Fruit fly (Drosophila melanogaster) whole organism, embryonic: ENCODE measurements around the gene CG10353.
A peak's percentile ranks its signal among the peaks of the same experiment; 100 is the strongest.

Experiments
- Ada2b ChIP-seq: fragments of 200-800 bp; sonication (Bioruptor generic); IDR thresholded peaks from 2 replicates; pipeline ENCODE4 v1.3.6; 2022; ENCODE audit warnings: missing biosample characterization, missing genetic modification characterization
- BEAF-32 ChIP-seq: fragments of 200-800 bp; sonication (Bioruptor generic); optimal IDR thresholded peaks from 3 replicates; lab custom pipeline; 2017; ENCODE audit warnings: missing biosample characterization, missing genetic modification characterization, mild to moderate bottlenecking, moderate library complexity, missing genetic modification reagents
- CG11398 ChIP-seq: fragments of 200-800 bp; sonication (Bioruptor generic); optimal IDR thresholded peaks from 2 replicates; lab custom pipeline; 2016; ENCODE audit warnings: missing biosample characterization, missing genetic modification characterization
- CG11695 ChIP-seq: fragments of 200-800 bp; sonication (Bioruptor generic); IDR thresholded peaks from 3 replicates; pipeline ENCODE4 v1.3.6; 2022; ENCODE audit warnings: missing biosample characterization, missing genetic modification characterization
- CG1233 ChIP-seq: fragments of 200-800 bp; sonication (Bioruptor generic); optimal IDR thresholded peaks from 4 replicates; lab custom pipeline; 2018; ENCODE audit warnings: missing biosample characterization, mild to moderate bottlenecking, missing genetic modification characterization
- CG13296 ChIP-seq: fragments of 200-800 bp; sonication (Bioruptor generic); optimal IDR thresholded peaks from 3 replicates; lab custom pipeline; 2018; ENCODE audit warnings: missing biosample characterization, mild to moderate bottlenecking, missing genetic modification characterization
- CG14710 ChIP-seq: fragments of 200-800 bp; sonication (Bioruptor generic); optimal IDR thresholded peaks from 3 replicates; lab custom pipeline; 2019; ENCODE audit warnings: missing biosample characterization, mild to moderate bottlenecking, missing genetic modification characterization, moderate library complexity
- CG14860 ChIP-seq: fragments of 200-800 bp; sonication (Bioruptor generic); IDR thresholded peaks from 3 replicates; pipeline ENCODE4 v1.3.6; 2022; ENCODE audit warnings: missing biosample characterization, missing genetic modification characterization; ENCODE audit not compliant: partially characterized antibody
- CG16779 ChIP-seq: fragments of 200-800 bp; sonication (Bioruptor generic); IDR thresholded peaks from 2 replicates; pipeline ENCODE4 v1.3.6; 2022; ENCODE audit warnings: missing biosample characterization, missing genetic modification characterization
- CG16813 ChIP-seq: fragments of 200-800 bp; sonication (Bioruptor generic); IDR thresholded peaks from 3 replicates; pipeline ENCODE4 v1.3.6; 2022; ENCODE audit warnings: missing biosample characterization, missing genetic modification characterization; ENCODE audit not compliant: partially characterized antibody
- CG18262 ChIP-seq: fragments of 200-800 bp; optimal IDR thresholded peaks from 3 replicates; lab custom pipeline; 2019; ENCODE audit warnings: missing biosample characterization, mild to moderate bottlenecking, missing genetic modification characterization, moderate library complexity
- CG18476 ChIP-seq: fragments of 200-800 bp; sonication (Bioruptor generic); optimal IDR thresholded peaks from 2 replicates; lab custom pipeline; 2016; ENCODE audit warnings: missing biosample characterization, mild to moderate bottlenecking, missing genetic modification characterization
- CG2116 ChIP-seq: fragments of 200-800 bp; sonication (Bioruptor generic); optimal IDR thresholded peaks from 3 replicates; lab custom pipeline; 2018; ENCODE audit warnings: missing biosample characterization, mild to moderate bottlenecking, missing genetic modification characterization
- CG2120 ChIP-seq: fragments of 200-800 bp; sonication (Bioruptor generic); optimal IDR thresholded peaks from 3 replicates; lab custom pipeline; 2016; ENCODE audit warnings: missing biosample characterization, missing genetic modification characterization
- CG2875 ChIP-seq: fragments of 200-800 bp; sonication (Bioruptor generic); optimal IDR thresholded peaks from 2 replicates; lab custom pipeline; 2017; ENCODE audit warnings: missing biosample characterization, mild to moderate bottlenecking, missing genetic modification characterization, missing genetic modification reagents
- CG3281 ChIP-seq: fragments of 200-800 bp; sonication (Bioruptor generic); optimal IDR thresholded peaks from 3 replicates; lab custom pipeline; 2017; ENCODE audit warnings: missing biosample characterization, mild to moderate bottlenecking, missing genetic modification characterization
- CG33213 ChIP-seq: fragments of 200-800 bp; sonication (Bioruptor generic); optimal IDR thresholded peaks from 3 replicates; lab custom pipeline; 2016; ENCODE audit warnings: missing biosample characterization, missing genetic modification characterization
- CG34376 ChIP-seq: fragments of 200-800 bp; sonication (Bioruptor generic); optimal IDR thresholded peaks from 2 replicates; lab custom pipeline; 2018; ENCODE audit warnings: missing biosample characterization, mild to moderate bottlenecking, missing genetic modification characterization
- CG34422 ChIP-seq: fragments of 200-800 bp; sonication (Bioruptor generic); IDR thresholded peaks from 3 replicates; pipeline ENCODE4 v1.3.6; 2022; ENCODE audit warnings: missing biosample characterization, missing genetic modification characterization
- CG4820 ChIP-seq: fragments of 200-800 bp; sonication (Bioruptor generic); optimal IDR thresholded peaks from 3 replicates; lab custom pipeline; 2016; ENCODE audit warnings: missing biosample characterization, missing genetic modification characterization
- CG6683 ChIP-seq: fragments of 200-800 bp; sonication (Bioruptor generic); optimal IDR thresholded peaks from 2 replicates; lab custom pipeline; 2017; ENCODE audit warnings: missing biosample characterization, mild to moderate bottlenecking, missing genetic modification characterization, missing genetic modification reagents
- CG7357 ChIP-seq: fragments of 200-800 bp; sonication (Bioruptor generic); IDR thresholded peaks from 3 replicates; pipeline ENCODE4 v1.3.6; 2022; ENCODE audit warnings: missing biosample characterization, missing genetic modification characterization
- Dip2 ChIP-seq: fragments of 200-800 bp; sonication (Bioruptor generic); IDR thresholded peaks from 2 replicates; pipeline ENCODE4 v1.3.6; 2022; ENCODE audit warnings: missing biosample characterization, missing genetic modification characterization
- Fer1 ChIP-seq: fragments of 200-800 bp; sonication (Bioruptor generic); optimal IDR thresholded peaks from 2 replicates; lab custom pipeline; 2017; ENCODE audit warnings: missing biosample characterization, mild to moderate bottlenecking, missing genetic modification characterization
- Fer2 ChIP-seq: fragments of 200-800 bp; sonication (Bioruptor generic); optimal IDR thresholded peaks from 2 replicates; lab custom pipeline; 2018; ENCODE audit warnings: missing biosample characterization, mild to moderate bottlenecking, missing genetic modification characterization, moderate library complexity
- GATAe ChIP-seq: fragments of 200-800 bp; sonication (Bioruptor generic); conservative IDR thresholded peaks from 2 replicates; pipeline ENCODE4 v1.3.6; 2022; ENCODE audit warnings: missing biosample characterization, missing genetic modification characterization
- Lhr ChIP-seq: fragments of 200-800 bp; sonication (Bioruptor generic); optimal IDR thresholded peaks from 3 replicates; lab custom pipeline; 2017; ENCODE audit warnings: mild to moderate bottlenecking, missing biosample characterization, missing genetic modification reagents, missing genetic modification characterization
- Lim3 ChIP-seq: fragments of 200-800 bp; sonication (Bioruptor generic); IDR thresholded peaks from 2 replicates; pipeline ENCODE4 v1.3.6; 2022; ENCODE audit warnings: missing biosample characterization, missing genetic modification characterization
- Oli ChIP-seq: fragments of 200-800 bp; sonication (Bioruptor generic); optimal IDR thresholded peaks from 2 replicates; lab custom pipeline; 2018; ENCODE audit warnings: missing biosample characterization, mild to moderate bottlenecking, missing genetic modification characterization, moderate library complexity
- Sry-β ChIP-seq: fragments of 200-800 bp; sonication (Bioruptor generic); optimal IDR thresholded peaks from 2 replicates; lab custom pipeline; 2018; ENCODE audit warnings: missing biosample characterization, mild to moderate bottlenecking, missing genetic modification characterization, moderate library complexity
- Trl ChIP-seq, 3 experiments: fragments of >200 bp in 2 of 3; fragments of 200-800 bp in 1 of 3; sonication (Bioruptor generic) in 1 of 3; optimal IDR thresholded peaks; 2 replicates in 1 of 3; 3 replicates in 2 of 3; lab custom pipeline; 2016 to 2017; ENCODE audit warnings: missing biosample characterization in 1 of 3, missing genetic modification characterization in 1 of 3
- abd-A ChIP-seq: fragments of 200-800 bp; sonication (Bioruptor generic); optimal IDR thresholded peaks from 3 replicates; lab custom pipeline; 2019; ENCODE audit warnings: missing biosample characterization, mild to moderate bottlenecking, missing genetic modification characterization, moderate library complexity
- chif ChIP-seq, 2 experiments: fragments of 200-800 bp; sonication (Bioruptor generic); optimal IDR thresholded peaks; 3 replicates each; lab custom pipeline; 2016; ENCODE audit warnings: missing biosample characterization in 2 of 2, missing genetic modification characterization in 2 of 2
- crp ChIP-seq, 2 experiments: fragments of 200-800 bp; sonication (Bioruptor generic); optimal IDR thresholded peaks; 2 replicates in 1 of 2; 3 replicates in 1 of 2; lab custom pipeline; 2017; ENCODE audit warnings: missing biosample characterization in 2 of 2, missing genetic modification characterization in 2 of 2, mild to moderate bottlenecking in 1 of 2, moderate library complexity in 1 of 2
- cwo ChIP-seq: fragments of 200-800 bp; sonication (Bioruptor generic); optimal IDR thresholded peaks from 3 replicates; lab custom pipeline; 2017; ENCODE audit warnings: missing biosample characterization, missing genetic modification characterization, mild to moderate bottlenecking, moderate library complexity, missing genetic modification reagents
- fd102C ChIP-seq: fragments of 200-800 bp; sonication (Bioruptor generic); optimal IDR thresholded peaks from 2 replicates; lab custom pipeline; 2018; ENCODE audit warnings: missing biosample characterization, mild to moderate bottlenecking, missing genetic modification characterization, moderate library complexity
- ham ChIP-seq: fragments of 200-800 bp; sonication (Bioruptor generic); IDR thresholded peaks from 2 replicates; pipeline ENCODE4 v1.3.6; 2022; ENCODE audit warnings: missing biosample characterization, missing genetic modification characterization
- lmd ChIP-seq: fragments of 200-800 bp; sonication (Bioruptor generic); IDR thresholded peaks from 2 replicates; pipeline ENCODE4 v1.3.6; 2022; ENCODE audit warnings: missing biosample characterization, missing genetic modification characterization
- odd ChIP-seq: fragments of 200-800 bp; sonication (Bioruptor generic); optimal IDR thresholded peaks from 2 replicates; lab custom pipeline; 2017; ENCODE audit warnings: missing biosample characterization, mild to moderate bottlenecking, missing genetic modification characterization
- pros ChIP-seq: fragments of 200-800 bp; sonication (Bioruptor generic); optimal IDR thresholded peaks from 3 replicates; lab custom pipeline; 2019; ENCODE audit warnings: missing biosample characterization, mild to moderate bottlenecking, missing genetic modification characterization, moderate library complexity
- rib ChIP-seq: fragments of 200-800 bp; sonication (Bioruptor generic); IDR thresholded peaks from 2 replicates; pipeline ENCODE4 v1.3.6; 2022; ENCODE audit warnings: missing biosample characterization, missing genetic modification characterization
- sc ChIP-seq, 3 experiments: fragments of >200 bp in 2 of 3; fragments of 200-800 bp in 1 of 3; sonication (Bioruptor generic) in 1 of 3; optimal IDR thresholded peaks; 2 replicates in 2 of 3; 3 replicates in 1 of 3; lab custom pipeline; 2017; ENCODE audit warnings: mild to moderate bottlenecking in 1 of 3, missing biosample characterization in 1 of 3, missing genetic modification characterization in 1 of 3, missing genetic modification reagents in 1 of 3
- seq ChIP-seq: fragments of 200-800 bp; sonication (Bioruptor generic); IDR thresholded peaks from 2 replicates; pipeline ENCODE4 v1.3.6; 2022; ENCODE audit warnings: missing biosample characterization, missing genetic modification characterization
- slou ChIP-seq: fragments of 200-800 bp; sonication (Bioruptor generic); optimal IDR thresholded peaks from 3 replicates; lab custom pipeline; 2016; ENCODE audit warnings: missing biosample characterization, missing genetic modification characterization
- ssp ChIP-seq: fragments of 200-800 bp; sonication (Bioruptor generic); IDR thresholded peaks from 2 replicates; pipeline ENCODE4 v1.3.6; 2022; ENCODE audit warnings: missing biosample characterization, missing genetic modification characterization
- ttk ChIP-seq: fragments of 200-800 bp; sonication (Bioruptor generic); IDR thresholded peaks from 2 replicates; pipeline ENCODE4 v2.1.2; 2022; ENCODE audit warnings: missing biosample characterization, missing genetic modification characterization
- twi ChIP-seq: fragments of 200-800 bp; optimal IDR thresholded peaks from 2 replicates; lab custom pipeline; 2019; ENCODE audit warnings: missing biosample characterization, mild to moderate bottlenecking, missing genetic modification characterization, moderate library complexity
- unpg ChIP-seq: fragments of 200-800 bp; sonication (Bioruptor generic); optimal IDR thresholded peaks from 3 replicates; lab custom pipeline; 2018; ENCODE audit warnings: missing biosample characterization, mild to moderate bottlenecking, missing genetic modification characterization, moderate library complexity
- vvl ChIP-seq: fragments of 200-800 bp; sonication (Bioruptor generic); IDR thresholded peaks from 2 replicates; pipeline ENCODE4 v1.3.6; 2022; ENCODE audit warnings: missing biosample characterization, missing genetic modification characterization
- yki ChIP-seq: fragments of >200 bp; optimal IDR thresholded peaks from 3 replicates; lab custom pipeline; 2018

The CG10353 gene

DNA sequence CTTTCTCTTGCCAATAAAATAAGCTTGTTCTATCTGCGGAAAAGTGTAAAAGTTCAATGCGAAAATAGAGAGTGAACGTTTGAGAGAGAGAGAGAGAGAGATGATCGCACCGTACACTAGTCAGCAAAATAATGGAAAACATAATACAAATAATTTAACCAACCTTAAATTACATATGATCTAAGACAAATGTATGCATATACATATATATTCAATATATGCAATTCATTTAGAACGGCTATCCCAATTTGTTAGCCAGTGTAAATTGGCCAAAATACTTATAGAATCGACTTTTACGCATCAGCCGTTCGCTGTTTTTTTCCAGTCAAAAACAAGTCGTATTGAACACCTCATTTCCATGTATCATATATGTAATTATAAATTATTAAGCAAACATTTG is 38.3 kb upstream of the CG10353 start (continued):
- TF ChIP-seq BEAF-32 (no peak), GATAe (GFP tag; lab: Robert Waterston, UW) (no peak), Trl (optimal IDR thresholded peaks at IDR 0.05; lab: Kevin White, UChicago) (peak in 1 of 2 experiments; percentile 43), Trl (GFP tag; optimal IDR thresholded peaks at IDR 0.05; lab: Kevin White, UChicago) (no peak), CG18262 (tag; lab: Kevin White, UChicago) (no peak), CG3281 (GFP tag; lab: Kevin White, UChicago) (peak; percentile 60), ttk (peak; percentile 75), CG7357 (GFP tag; lab: Robert Waterston, UW) (no peak), seq (peak; percentile 54; the same call in 1 of the 2 replicates), ham (GFP tag; lab: Robert Waterston, UW) (no peak), Lhr (GFP tag; lab: Kevin White, UChicago) (no peak), yki (lab: Kevin White, UChicago) (no peak), CG14710 (tag; lab: Kevin White, UChicago) (no peak), CG34422 (GFP tag; lab: Robert Waterston, UW) (peak; percentile 65; the same call in 2 of the 3 replicates), CG18476 (GFP tag; lab: Kevin White, UChicago) (no peak), lmd (GFP tag; lab: Robert Waterston, UW) (peak; percentile 68; the same call in 1 of the 2 replicates), unpg (GFP tag; lab: Kevin White, UChicago) (no peak), CG16779 (GFP tag; lab: Robert Waterston, UW) (0 out of 2 replicates have a peak, but pooled peaks have one; percentile 10), ssp (GFP tag; lab: Robert Waterston, UW) (0 out of 2 replicates have a peak, but pooled peaks have one; percentile 14), fd102C (GFP tag; lab: Kevin White, UChicago) (no peak), CG1233 (peak; percentile 13), Oli (tag; lab: Kevin White, UChicago) (no peak), slou (peak; percentile 13), Ada2b (GFP tag; lab: Robert Waterston, UW) (peak; percentile 65), vvl (GFP tag; lab: Robert Waterston, UW) (no peak), cwo (peak; percentile 26), Dip2 (GFP tag; lab: Robert Waterston, UW) (no peak), CG11695 (GFP tag; lab: Robert Waterston, UW) (peak; percentile 66), crp (GFP tag; optimal IDR thresholded peaks at IDR 0.05; lab: Kevin White, UChicago) (no peak), CG6683 (GFP tag; lab: Kevin White, UChicago) (no peak), Sry-β (GFP tag; lab: Kevin White, UChicago) (no peak), CG16813 (GFP tag; lab: Robert Waterston, UW) (no peak), Fer2 (tag; lab: Kevin White, UChicago) (no peak), chif (GFP tag; optimal IDR thresholded peaks at IDR 0.05; lab: Kevin White, UChicago) (peak in 1 of 2 experiments; percentile 7), twi (tag; lab: Kevin White, UChicago) (no peak), CG4820 (GFP tag; lab: Kevin White, UChicago) (no peak), CG13296 (GFP tag; lab: Kevin White, UChicago) (peak; percentile 41), CG34376 (GFP tag; lab: Kevin White, UChicago) (no peak), CG11398 (no peak), sc (optimal IDR thresholded peaks at IDR 0.05; lab: Kevin White, UChicago) (no peak), sc (GFP tag; optimal IDR thresholded peaks at IDR 0.05; lab: Kevin White, UChicago) (no peak), pros (GFP tag; lab: Kevin White, UChicago) (no peak), CG33213 (GFP tag; lab: Kevin White, UChicago) (no peak), CG14860 (GFP tag; lab: Robert Waterston, UW) (no peak), Fer1 (GFP tag; lab: Kevin White, UChicago) (no peak), CG2116 (no peak), Lim3 (GFP tag; lab: Robert Waterston, UW) (no peak), abd-A (tag; lab: Kevin White, UChicago) (no peak), rib (GFP tag; lab: Robert Waterston, UW) (no peak), odd (GFP tag; lab: Kevin White, UChicago) (no peak), CG2120 (GFP tag; lab: Kevin White, UChicago) (peak; percentile 60), CG2875 (GFP tag; lab: Kevin White, UChicago) (no peak)
